Worm (Caenorhabditis elegans) whole organism, young adult: Measurements from ENCODE around the gene Y46H3D.8.

Experiments
- B0261.1 ChIP-seq: sonication (generic microtip); optimal IDR thresholded peaks from 2 replicates; lab custom pipeline; 2016; ENCODE audit warnings: mild to moderate bottlenecking, missing genetic modification characterization, moderate library complexity, missing compliant biosample characterization
- C06A6.2 ChIP-seq: fragments of 200-800 bp; sonication (Bioruptor generic); conservative IDR thresholded peaks from 2 replicates; pipeline ENCODE4 v1.3.6; 2022; ENCODE audit warnings: missing genetic modification characterization, missing compliant biosample characterization
- F23B12.7 ChIP-seq: sonication (generic microtip); optimal IDR thresholded peaks from 2 replicates; lab custom pipeline; 2017; ENCODE audit warnings: missing genetic modification characterization, mild to moderate bottlenecking, missing compliant biosample characterization, antibody characterized with exemption, moderate library complexity; ENCODE audit not compliant: insufficient read depth
- F52B5.7 ChIP-seq: sonication (generic microtip); optimal IDR thresholded peaks from 2 replicates; lab custom pipeline; 2016; ENCODE audit warnings: mild to moderate bottlenecking, missing genetic modification characterization, missing compliant biosample characterization
- T26A5.8 ChIP-seq: sonication (generic microtip); optimal IDR thresholded peaks from 2 replicates; lab custom pipeline; 2016; ENCODE audit warnings: missing genetic modification characterization, missing compliant biosample characterization
- Y53F4B.3 ChIP-seq: fragments of 200-800 bp; sonication (Bioruptor generic); IDR thresholded peaks from 2 replicates; pipeline ENCODE4 v1.3.6; 2022; ENCODE audit warnings: missing genetic modification reagents, missing genetic modification characterization, missing compliant biosample characterization
- Y53G8AR.9 ChIP-seq: fragments of 200-800 bp; sonication (Bioruptor generic); conservative IDR thresholded peaks from 2 replicates; pipeline ENCODE4 v1.3.6; 2022; ENCODE audit warnings: missing genetic modification reagents, missing genetic modification characterization, missing compliant biosample characterization
- Y67H2A.10 ChIP-seq: fragments of 200-800 bp; sonication (Bioruptor generic); conservative IDR thresholded peaks from 2 replicates; pipeline ENCODE4 v1.3.6; 2022; ENCODE audit warnings: missing genetic modification reagents, missing genetic modification characterization, missing compliant biosample characterization
- Y79H2A.3 ChIP-seq: fragments of 200-800 bp; sonication (Bioruptor generic); conservative IDR thresholded peaks from 2 replicates; pipeline ENCODE4 v1.3.6; 2022; ENCODE audit warnings: missing genetic modification reagents, missing genetic modification characterization, missing compliant biosample characterization
- ama-1 ChIP-seq, 3 experiments: fragments of 150-350 bp in 1 of 3; sonication (generic microtip) in 2 of 3; optimal IDR thresholded peaks; 2 replicates each; lab custom pipeline; 2014 to 2018; ENCODE audit warnings: missing biosample characterization in 2 of 3, missing genetic modification characterization in 2 of 3, missing genetic modification reagents in 2 of 3
- aptf-2 ChIP-seq: fragments of 200-800 bp; sonication (Bioruptor generic); conservative IDR thresholded peaks from 2 replicates; pipeline ENCODE4 v1.3.6; 2022; ENCODE audit warnings: missing genetic modification reagents, missing genetic modification characterization, missing compliant biosample characterization
- aptf-3 ChIP-seq: fragments of 200-800 bp; sonication (Bioruptor generic); IDR thresholded peaks from 2 replicates; pipeline ENCODE4 v1.3.6; 2022; ENCODE audit warnings: missing genetic modification characterization, missing compliant biosample characterization
- bed-2 ChIP-seq: fragments of 200-800 bp; sonication (Bioruptor generic); IDR thresholded peaks from 2 replicates; pipeline ENCODE4 v1.3.6; 2022; ENCODE audit warnings: missing genetic modification reagents, missing genetic modification characterization, missing compliant biosample characterization
- ceh-40 ChIP-seq: fragments of 200-800 bp; sonication (Bioruptor generic); IDR thresholded peaks from 2 replicates; pipeline ENCODE4 v1.3.6; 2022; ENCODE audit warnings: missing genetic modification characterization, missing compliant biosample characterization
- ceh-79 ChIP-seq: sonication (generic microtip); optimal IDR thresholded peaks from 2 replicates; lab custom pipeline; 2017; ENCODE audit warnings: mild to moderate bottlenecking, missing genetic modification characterization, missing compliant biosample characterization
- ceh-91 ChIP-seq: fragments of 200-800 bp; sonication (Bioruptor generic); IDR thresholded peaks from 2 replicates; pipeline ENCODE4 v1.3.6; 2022; ENCODE audit warnings: missing genetic modification reagents, missing genetic modification characterization, missing compliant biosample characterization
- die-1 ChIP-seq: sonication (generic microtip); optimal IDR thresholded peaks from 2 replicates; lab custom pipeline; 2016; ENCODE audit warnings: missing genotype, mild to moderate bottlenecking, missing genetic modification characterization, missing compliant biosample characterization
- dpl-1 ChIP-seq: fragments of 150-350 bp; optimal IDR thresholded peaks from 2 replicates; lab custom pipeline; 2014; ENCODE audit warnings: missing biosample characterization, missing genetic modification reagents, missing genetic modification characterization
- fkh-3 ChIP-seq: sonication (generic microtip); optimal IDR thresholded peaks from 2 replicates; lab custom pipeline; 2016; ENCODE audit warnings: mild to moderate bottlenecking, missing genetic modification characterization, missing compliant biosample characterization
- hrde-1 ChIP-seq: sonication (generic microtip); optimal IDR thresholded peaks from 2 replicates; lab custom pipeline; 2016; ENCODE audit warnings: missing genetic modification characterization, mild to moderate bottlenecking, missing compliant biosample characterization, moderate library complexity, missing genotype, missing genetic modification reagents, borderline replicate concordance
- hsf-1 ChIP-seq: fragments of 200-800 bp; sonication (Bioruptor generic); IDR thresholded peaks from 2 replicates; pipeline ENCODE4 v1.3.6; 2022; ENCODE audit warnings: missing genetic modification reagents, missing genetic modification characterization, missing compliant biosample characterization
- lin-26 ChIP-seq: fragments of 200-800 bp; sonication (Bioruptor generic); IDR thresholded peaks from 2 replicates; pipeline ENCODE4 v1.3.6; 2022; ENCODE audit warnings: missing genetic modification reagents, missing genetic modification characterization, missing compliant biosample characterization
- lin-35 ChIP-seq, 3 experiments: fragments of 150-350 bp in 2 of 3; sonication (generic microtip) in 1 of 3; optimal IDR thresholded peaks; 2 replicates each; lab custom pipeline; 2014 to 2018; ENCODE audit warnings: missing biosample characterization in 3 of 3, missing genetic modification characterization in 3 of 3, missing genetic modification reagents in 3 of 3
- lin-40 ChIP-seq: sonication (generic microtip); optimal IDR thresholded peaks from 2 replicates; lab custom pipeline; 2016; ENCODE audit warnings: missing genetic modification characterization, mild to moderate bottlenecking, missing compliant biosample characterization, missing genotype, missing genetic modification reagents
- lin-54 ChIP-seq: fragments of 200-800 bp; sonication (Bioruptor generic); optimal IDR thresholded peaks from 2 replicates; lab custom pipeline; 2018; ENCODE audit warnings: mild to moderate bottlenecking, missing genetic modification characterization, missing compliant biosample characterization
- nfya-1 ChIP-seq: sonication (generic microtip); optimal IDR thresholded peaks from 2 replicates; lab custom pipeline; 2017; ENCODE audit warnings: antibody characterized with exemption, missing compliant biosample characterization, missing genetic modification characterization, borderline replicate concordance; ENCODE audit not compliant: insufficient read depth
- nfya-2 ChIP-seq: fragments of 200-800 bp; sonication (Bioruptor generic); IDR thresholded peaks from 2 replicates; pipeline ENCODE4 v1.3.6; 2022; ENCODE audit warnings: missing genetic modification reagents, missing genetic modification characterization, missing compliant biosample characterization
- nhr-120 ChIP-seq: fragments of 200-800 bp; sonication (Bioruptor generic); IDR thresholded peaks from 2 replicates; pipeline ENCODE4 v1.3.6; 2022; ENCODE audit warnings: missing genetic modification characterization, missing compliant biosample characterization
- nhr-179 ChIP-seq: sonication (generic microtip); optimal IDR thresholded peaks from 2 replicates; lab custom pipeline; 2016; ENCODE audit warnings: mild to moderate bottlenecking, missing genetic modification characterization, missing compliant biosample characterization
- snpc-1.3 ChIP-seq: sonication (generic microtip); optimal IDR thresholded peaks from 2 replicates; lab custom pipeline; 2017; ENCODE audit warnings: missing genetic modification characterization, mild to moderate bottlenecking, missing compliant biosample characterization, antibody characterized with exemption, moderate library complexity, missing genotype, missing genetic modification reagents; ENCODE audit not compliant: insufficient read depth
- sptf-2 ChIP-seq: fragments of 200-800 bp; sonication (Bioruptor generic); optimal IDR thresholded peaks from 2 replicates; lab custom pipeline; 2018; ENCODE audit warnings: mild to moderate bottlenecking, missing genetic modification characterization, missing compliant biosample characterization
- tlf-1 ChIP-seq: fragments of 200-800 bp; sonication (Bioruptor generic); optimal IDR thresholded peaks from 2 replicates; lab custom pipeline; 2018; ENCODE audit warnings: mild to moderate bottlenecking, missing genetic modification characterization, missing compliant biosample characterization
- ztf-22 ChIP-seq: fragments of 200-800 bp; sonication (Bioruptor generic); optimal IDR thresholded peaks from 2 replicates; lab custom pipeline; 2018; ENCODE audit warnings: mild to moderate bottlenecking, missing genetic modification characterization, moderate library complexity, missing compliant biosample characterization
- ztf-26 ChIP-seq: sonication (generic microtip); optimal IDR thresholded peaks from 2 replicates; lab custom pipeline; 2017; ENCODE audit warnings: missing genetic modification characterization, missing compliant biosample characterization
- ztf-28 ChIP-seq: fragments of 200-800 bp; sonication (Bioruptor generic); IDR thresholded peaks from 2 replicates; pipeline ENCODE4 v1.3.6; 2022; ENCODE audit warnings: missing genetic modification reagents, missing genetic modification characterization, missing compliant biosample characterization

The Y46H3D.8 gene

DNA sequence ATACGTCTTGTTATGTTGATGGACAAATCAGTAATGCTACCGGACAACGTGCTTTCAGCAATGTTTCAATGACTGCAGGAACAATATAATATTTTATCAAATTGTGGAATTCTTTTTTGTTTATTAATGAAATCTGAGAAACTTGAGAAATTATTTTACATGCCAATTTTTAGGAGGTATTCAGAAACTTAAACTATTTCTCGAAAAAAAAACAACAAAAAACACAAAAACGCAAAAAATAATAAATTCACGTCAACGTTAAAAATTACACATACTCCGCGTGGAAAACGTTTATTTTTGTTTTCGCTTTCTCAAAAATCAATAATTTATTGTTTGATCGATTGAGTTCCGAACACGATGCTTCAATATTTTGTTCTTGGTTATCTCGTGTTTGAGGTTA lies 11.2 kb upstream of the Y46H3D.8 start, which contains the start of gene Y46H3D.1:
Gene Y46H3D.1 (plus strand): TSS at position 301 of the 400 bp plus-strand sequence.
- TF ChIP-seq aptf-3 (GFP tag; lab: Robert Waterston, UW) (no peak), Y67H2A.10 (GFP tag; lab: Robert Waterston, UW) (no peak), ceh-40 (GFP tag; lab: Robert Waterston, UW) (no peak), Y79H2A.3 (GFP tag; lab: Robert Waterston, UW) (no peak), dpl-1 (GFP tag; lab: Kevin White, UChicago) (no peak), Y53G8AR.9 (GFP tag; lab: Robert Waterston, UW) (no peak), nhr-179 (tag; lab: Kevin White, UChicago) (no peak), lin-35 (GFP tag; optimal IDR thresholded peaks at IDR 0.05; lab: Kevin White, UChicago) (no peak), lin-40 (tag; lab: Kevin White, UChicago) (no peak), die-1 (no peak), hrde-1 (no peak), sptf-2 (GFP tag; lab: Kevin White, UChicago) (no peak), nfya-1 (tag; lab: Kevin White, UChicago) (no peak), ztf-28 (GFP tag; lab: Robert Waterston, UW) (no peak), lin-26 (GFP tag; lab: Robert Waterston, UW) (no peak)
- TF ChIP-seq, all 124 proteins: peak for 0

DNA sequence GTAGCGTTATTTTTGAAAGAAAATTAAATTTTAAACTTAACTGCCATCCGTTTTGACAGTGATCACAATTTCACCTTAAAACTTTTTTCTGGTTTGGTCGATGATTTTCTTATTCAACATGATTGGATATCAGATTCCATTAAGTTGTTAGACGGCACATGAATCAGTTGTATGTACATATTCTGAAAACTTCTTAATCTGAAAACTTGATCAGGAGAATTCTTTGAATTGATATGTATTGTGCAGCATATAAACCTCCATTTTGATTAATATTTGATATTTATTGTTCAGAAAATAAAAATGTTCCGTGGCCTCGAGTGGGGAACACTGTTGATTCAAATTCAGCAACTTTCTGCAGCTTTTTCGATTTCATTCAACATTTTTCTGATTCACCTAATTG lies 9.0 kb upstream of the Y46H3D.8 start, which contains the start of gene str-221:
Gene str-221 (plus strand): TSS at position 301 of the 400 bp plus-strand sequence.
- no peak for TF ChIP-seq ztf-22
- no peak for TF ChIP-seq nfya-2 (GFP tag; lab: Robert Waterston, UW)
- no peak for TF ChIP-seq tlf-1 (GFP tag; lab: Kevin White, UChicago)
- TF ChIP-seq hsf-1 (GFP tag; lab: Robert Waterston, UW), result no peak
- no peak for TF ChIP-seq F23B12.7 (tag; lab: Kevin White, UChicago)
- no peak for TF ChIP-seq T26A5.8
- no peak for TF ChIP-seq lin-26 (GFP tag; lab: Robert Waterston, UW)
- TF ChIP-seq F52B5.7 (tag; lab: Kevin White, UChicago), result no peak
- no peak for TF ChIP-seq nhr-179 (tag; lab: Kevin White, UChicago)
- no peak for TF ChIP-seq lin-54
- no peak for TF ChIP-seq nhr-120 (GFP tag; lab: Robert Waterston, UW)
- no peak for TF ChIP-seq snpc-1.3 (tag; lab: Kevin White, UChicago)
- no peak for TF ChIP-seq fkh-3 (tag; lab: Kevin White, UChicago)
- TF ChIP-seq ceh-79, result no peak
- TF ChIP-seq Y67H2A.10 (GFP tag; lab: Robert Waterston, UW), result no peak
- TF ChIP-seq Y53F4B.3, result no peak

DNA sequence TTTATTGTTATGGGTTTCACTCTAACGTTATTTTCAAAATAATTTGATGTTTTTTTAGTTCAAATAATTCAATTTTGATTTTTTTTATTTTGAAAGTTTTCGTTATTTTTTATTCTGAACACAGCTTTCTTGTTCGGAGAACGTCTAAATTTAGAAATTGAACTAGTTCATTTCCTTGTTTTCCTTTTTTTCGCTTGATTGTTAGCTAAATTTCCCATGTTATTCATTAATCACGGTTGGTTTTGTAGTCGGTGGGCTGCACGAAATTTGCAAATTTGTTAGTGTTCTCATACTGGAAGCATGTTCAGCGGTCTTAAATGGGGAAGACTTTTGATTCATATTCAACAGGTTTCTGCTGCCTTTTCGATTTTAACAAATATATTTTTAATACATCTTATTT lies 4.8 kb upstream of the Y46H3D.8 start, which contains the start of gene str-222:
Gene str-222 (plus strand): TSS at position 301 of the 400 bp plus-strand sequence.
- TF ChIP-seq ztf-26 (tag; lab: Kevin White, UChicago), result no peak
- no peak for TF ChIP-seq bed-2 (GFP tag; lab: Robert Waterston, UW)
- TF ChIP-seq B0261.1 (tag; lab: Kevin White, UChicago), result no peak
- TF ChIP-seq C06A6.2 (GFP tag; lab: Robert Waterston, UW), result no peak
- no peak for TF ChIP-seq ceh-91 (GFP tag; lab: Robert Waterston, UW)
- no peak for TF ChIP-seq Y53G8AR.9 (GFP tag; lab: Robert Waterston, UW)
- no peak for TF ChIP-seq ama-1 (optimal IDR thresholded peaks at IDR 0.05; lab: Kevin White, UChicago)
- TF ChIP-seq ama-1 (GFP tag; optimal IDR thresholded peaks at IDR 0.05; lab: Kevin White, UChicago), result no peak
- TF ChIP-seq aptf-2 (GFP tag; lab: Robert Waterston, UW), result no peak
